Worm (Caenorhabditis elegans) whole organism, dauer: ENCODE data around the gene gst-44.

Source experiments
- unc-62 ChIP-seq: sonication (generic microtip); optimal IDR thresholded peaks from 2 replicates; lab custom pipeline; 2017; ENCODE audit warnings: missing biosample characterization, missing genetic modification reagents, missing genetic modification characterization

gst-44 gene

ce11 chrV:16390655-16391054 is at the start of gene gst-44:
Gene gst-44, plus strand, starts transcription at chrV:16390891.
- TF ChIP-seq unc-62: no peak

ce11 chrV:16342258-16342618 is 48.5 kb upstream of the gst-44 start, which contains the start of gene nhr-193:
Gene nhr-193, plus strand, starts transcription at chrV:16342308.
- TF ChIP-seq unc-62: no peak

- TF ChIP-seq unc-62: no peak
Measured at ce11 chrV:16346406-16347108, 44.1 kb upstream of the gst-44 start, which contains the start of the genes W08G11.5 and W08G11.1. Gene W08G11.5, minus strand, starts transcription at chrV:16346506. Gene W08G11.1, plus strand, starts transcription at chrV:16347058.

- TF ChIP-seq unc-62: no peak
Measured at ce11 chrV:16350061-16350460, 40.6 kb upstream of the gst-44 start.

- TF ChIP-seq unc-62: no peak
Measured at ce11 chrV:16350775-16351378, 39.8 kb upstream of the gst-44 start.

- TF ChIP-seq unc-62: no peak
Measured at ce11 chrV:16351757-16352156, 38.9 kb upstream of the gst-44 start.

ce11 chrV:16352282-16352681 is 38.4 kb upstream of the gst-44 start:
- TF ChIP-seq unc-62: no peak

- no peak for TF ChIP-seq unc-62
Measured at ce11 chrV:16354675-16355074, 36.0 kb upstream of the gst-44 start.

- TF ChIP-seq unc-62: no peak
Measured at ce11 chrV:16355941-16356340, 34.8 kb upstream of the gst-44 start.

ce11 chrV:16356798-16357197 is 33.9 kb upstream of the gst-44 start:
- TF ChIP-seq unc-62: no peak

- TF ChIP-seq unc-62: no peak
Measured at ce11 chrV:16357253-16357652, 33.4 kb upstream of the gst-44 start, which contains the start of gene pptr-1. Gene pptr-1, plus strand, starts transcription at chrV:16357521.

ce11 chrV:16361350-16361749 is 29.3 kb upstream of the gst-44 start:
- no peak for TF ChIP-seq unc-62

ce11 chrV:16367575-16367974 is 23.1 kb upstream of the gst-44 start, which contains the start of gene W08G11.3:
Gene W08G11.3, plus strand, starts transcription at chrV:16367681.
- TF ChIP-seq unc-62: no peak

ce11 chrV:16368143-16368542 is 22.5 kb upstream of the gst-44 start:
- no peak for TF ChIP-seq unc-62

ce11 chrV:16370039-16370438 is 20.7 kb upstream of the gst-44 start:
- no peak for TF ChIP-seq unc-62

ce11 chrV:16374676-16375075 is 16.0 kb upstream of the gst-44 start, which contains the start of gene srv-34:
Gene srv-34, minus strand, starts transcription at chrV:16374776.
- no peak for TF ChIP-seq unc-62

ce11 chrV:16376430-16376948 is 14.2 kb upstream of the gst-44 start:
- no peak for TF ChIP-seq unc-62

- TF ChIP-seq unc-62: no peak
Measured at ce11 chrV:16377188-16377587, 13.5 kb upstream of the gst-44 start.
